Comparison of ENCODE assay signal across 1 fruit fly cellular context in genomic region chr3L:11398484-11399088, dm6.
TF ChIP-seq lines count a peak whose summit lies in the region.

No protein-coding gene starts in this region.

TF ChIP-seq in whole organism, embryonic, 481 proteins besides CTCF, POLR2A, EP300 and RAD21 (continued from another document and continues in another):
- peak in 1 of 2 experiments; percentile 26 for TF ChIP-seq dpn (GFP tag; optimal IDR thresholded peaks at IDR 0.05; lab: Kevin White, UChicago)
- TF ChIP-seq CG4617 (GFP tag; optimal IDR thresholded peaks at IDR 0.05; lab: Kevin White, UChicago; ENCODE audit: borderline replicate concordance) = no peak
- no peak for TF ChIP-seq dimm (GFP tag; IDR thresholded peaks at IDR 0.05; lab: Robert Waterston, UW)
- peak; percentile 40 for TF ChIP-seq org-1 (GFP tag; optimal IDR thresholded peaks at IDR 0.05; lab: Kevin White, UChicago)
- peak; percentile 57; the same call in 2 of the 3 replicates for TF ChIP-seq CG7357 (GFP tag; IDR thresholded peaks at IDR 0.05; lab: Robert Waterston, UW)
- no peak for TF ChIP-seq CG10959 (GFP tag; IDR thresholded peaks at IDR 0.05; lab: Robert Waterston, UW)
- TF ChIP-seq fd3F (GFP tag; optimal IDR thresholded peaks at IDR 0.05; lab: Kevin White, UChicago) = peak; percentile 33
- TF ChIP-seq CG14667 (GFP tag; IDR thresholded peaks at IDR 0.05; lab: Robert Waterston, UW) = 0 out of 2 replicates have a peak, but pooled peaks have one; percentile 19
- no peak for TF ChIP-seq CrebB (tag; optimal IDR thresholded peaks at IDR 0.05; lab: Kevin White, UChicago)
- TF ChIP-seq CG13287 (GFP tag; IDR thresholded peaks at IDR 0.05; lab: Robert Waterston, UW; ENCODE audit: partially characterized antibody) = no peak
- peak; percentile 5 for TF ChIP-seq CG6813 (GFP tag; optimal IDR thresholded peaks at IDR 0.05; lab: Kevin White, UChicago)
- no peak for TF ChIP-seq yki (optimal IDR thresholded peaks at IDR 0.05; lab: Kevin White, UChicago)
- peak; percentile 79 for TF ChIP-seq CG11504 (tag; optimal IDR thresholded peaks at IDR 0.05; lab: Kevin White, UChicago)
- peak; percentile 1 for TF ChIP-seq tap (tag; optimal IDR thresholded peaks at IDR 0.05; lab: Kevin White, UChicago)
- no peak for TF ChIP-seq CG9932 (GFP tag; IDR thresholded peaks at IDR 0.05; lab: Robert Waterston, UW)
- TF ChIP-seq stwl (tag; optimal IDR thresholded peaks at IDR 0.05; lab: Kevin White, UChicago) = no peak
- TF ChIP-seq CG4730 (GFP tag; IDR thresholded peaks at IDR 0.05; lab: Robert Waterston, UW) = 0 out of 2 replicates have a peak, but pooled peaks have one; percentile 17
- no peak for TF ChIP-seq CG9215 (GFP tag; IDR thresholded peaks at IDR 0.05; lab: Robert Waterston, UW)
- no peak for TF ChIP-seq B-H1 (GFP tag; IDR thresholded peaks at IDR 0.05; lab: Robert Waterston, UW)
- TF ChIP-seq ems (GFP tag; optimal IDR thresholded peaks at IDR 0.05; lab: Kevin White, UChicago) = no peak
- TF ChIP-seq CG4820 (GFP tag; optimal IDR thresholded peaks at IDR 0.05; lab: Kevin White, UChicago) = peak; percentile 34
- no peak for TF ChIP-seq exex (tag; optimal IDR thresholded peaks at IDR 0.05; lab: Kevin White, UChicago)
- TF ChIP-seq ci (GFP tag; IDR thresholded peaks at IDR 0.05; lab: Robert Waterston, UW) = 0 out of 3 replicates have a peak, but pooled peaks have one; percentile 53
- peak; percentile 69 for TF ChIP-seq Blimp-1 (GFP tag; optimal IDR thresholded peaks at IDR 0.05; lab: Kevin White, UChicago)
- TF ChIP-seq Elba2 (GFP tag; optimal IDR thresholded peaks at IDR 0.05; lab: Kevin White, UChicago) = no peak
- TF ChIP-seq nom (GFP tag; optimal IDR thresholded peaks at IDR 0.05; lab: Kevin White, UChicago) = no peak
- TF ChIP-seq CG18599 (GFP tag; optimal IDR thresholded peaks at IDR 0.05; lab: Kevin White, UChicago) = peak; percentile 62
- TF ChIP-seq Doc3 (GFP tag; IDR thresholded peaks at IDR 0.05; lab: Robert Waterston, UW; ENCODE audit: partially characterized antibody) = no peak
- no peak for TF ChIP-seq Adf1 (GFP tag; IDR thresholded peaks at IDR 0.05; lab: Robert Waterston, UW)
- no peak for TF ChIP-seq ac (GFP tag; optimal IDR thresholded peaks at IDR 0.05; lab: Kevin White, UChicago)
- peak; percentile 50 for TF ChIP-seq sens (GFP tag; lab: Kevin White, UChicago)
- no peak for TF ChIP-seq CG7745 (tag; optimal IDR thresholded peaks at IDR 0.05; lab: Kevin White, UChicago)
- no peak for TF ChIP-seq Kr (GFP tag; optimal IDR thresholded peaks at IDR 0.05; lab: Kevin White, UChicago)
- TF ChIP-seq CG18764 (GFP tag; optimal IDR thresholded peaks at IDR 0.05; lab: Kevin White, UChicago) = peak; percentile 9
- peak; percentile 47 for TF ChIP-seq scrt (GFP tag; optimal IDR thresholded peaks at IDR 0.05; lab: Kevin White, UChicago)
- no peak for TF ChIP-seq pnt (GFP tag; optimal IDR thresholded peaks at IDR 0.05; lab: Kevin White, UChicago)
- TF ChIP-seq Oli (tag; optimal IDR thresholded peaks at IDR 0.05; lab: Kevin White, UChicago) = peak; percentile 46
- no peak for TF ChIP-seq Awh (GFP tag; IDR thresholded peaks at IDR 0.05; lab: Robert Waterston, UW)
- TF ChIP-seq lmd (GFP tag; IDR thresholded peaks at IDR 0.05; lab: Robert Waterston, UW) = peak; percentile 50; the same call in 1 of the 2 replicates
- TF ChIP-seq CG1647 (GFP tag; optimal IDR thresholded peaks at IDR 0.05; lab: Kevin White, UChicago) = no peak
- TF ChIP-seq fd96Cb (tag; optimal IDR thresholded peaks at IDR 0.05; lab: Kevin White, UChicago) = peak; percentile 67
- TF ChIP-seq CG7987 (GFP tag; optimal IDR thresholded peaks at IDR 0.05; lab: Kevin White, UChicago) = no peak
- no peak for TF ChIP-seq CG3726 (GFP tag; IDR thresholded peaks at IDR 0.05; lab: Robert Waterston, UW)
- TF ChIP-seq twi (tag; optimal IDR thresholded peaks at IDR 0.05; lab: Kevin White, UChicago) = no peak
- TF ChIP-seq Antp (GFP tag; optimal IDR thresholded peaks at IDR 0.05; lab: Kevin White, UChicago) = no peak
- no peak for TF ChIP-seq HLHmδ (GFP tag; optimal IDR thresholded peaks at IDR 0.05; lab: Kevin White, UChicago)
- TF ChIP-seq HLH3B (GFP tag; IDR thresholded peaks at IDR 0.05; lab: Robert Waterston, UW) = no peak
- no peak for TF ChIP-seq CG34224 (GFP tag; IDR thresholded peaks at IDR 0.05; lab: Robert Waterston, UW; ENCODE audit: partially characterized antibody)
- TF ChIP-seq CG11085 (GFP tag; IDR thresholded peaks at IDR 0.05; lab: Robert Waterston, UW) = no peak
- TF ChIP-seq CG15269 (tag; optimal IDR thresholded peaks at IDR 0.05; lab: Kevin White, UChicago) = peak; percentile 64
- no peak for TF ChIP-seq otp (GFP tag; IDR thresholded peaks at IDR 0.05; lab: Robert Waterston, UW)
- no peak for TF ChIP-seq CG1832 (GFP tag; optimal IDR thresholded peaks at IDR 0.05; lab: Kevin White, UChicago)
- no peak for TF ChIP-seq pho (GFP tag; optimal IDR thresholded peaks at IDR 0.05; lab: Kevin White, UChicago)
- peak; percentile 50 for TF ChIP-seq Asciz (GFP tag; optimal IDR thresholded peaks at IDR 0.05; lab: Kevin White, UChicago)
- TF ChIP-seq fu2 (GFP tag; optimal IDR thresholded peaks at IDR 0.05; lab: Kevin White, UChicago) = no peak
- TF ChIP-seq CG7963 (GFP tag; IDR thresholded peaks at IDR 0.05; lab: Robert Waterston, UW; ENCODE audit: partially characterized antibody) = no peak
- TF ChIP-seq CkIIα-i1 (GFP tag; IDR thresholded peaks at IDR 0.05; lab: Robert Waterston, UW) = no peak
- TF ChIP-seq NFAT (GFP tag; IDR thresholded peaks at IDR 0.05; lab: Robert Waterston, UW) = no peak
- TF ChIP-seq Hsf (GFP tag; optimal IDR thresholded peaks at IDR 0.05; lab: Kevin White, UChicago) = no peak
- TF ChIP-seq Nf-YA (GFP tag; IDR thresholded peaks at IDR 0.05; lab: Robert Waterston, UW) = no peak
- TF ChIP-seq vfl (GFP tag; optimal IDR thresholded peaks at IDR 0.05; lab: Kevin White, UChicago) = no peak
- TF ChIP-seq CG11093 (GFP tag; IDR thresholded peaks at IDR 0.05; lab: Robert Waterston, UW) = no peak
- TF ChIP-seq CG1603 (tag; optimal IDR thresholded peaks at IDR 0.05; lab: Kevin White, UChicago) = no peak
- TF ChIP-seq Med (GFP tag; lab: Kevin White, UChicago) = peak; percentile 53
- no peak for TF ChIP-seq CG11723 (GFP tag; optimal IDR thresholded peaks at IDR 0.05; lab: Kevin White, UChicago)
- no peak for TF ChIP-seq CG3065 (GFP tag; optimal IDR thresholded peaks at IDR 0.05; lab: Kevin White, UChicago)
- no peak for TF ChIP-seq pros (GFP tag; optimal IDR thresholded peaks at IDR 0.05; lab: Kevin White, UChicago)
- TF ChIP-seq CG6854 (GFP tag; optimal IDR thresholded peaks at IDR 0.05; lab: Kevin White, UChicago) = peak; percentile 1
- TF ChIP-seq CG4707 (GFP tag; optimal IDR thresholded peaks at IDR 0.05; lab: Kevin White, UChicago) = no peak
- no peak for TF ChIP-seq en (GFP tag; optimal IDR thresholded peaks at IDR 0.05; lab: Kevin White, UChicago)
- peak; percentile 43 for TF ChIP-seq CG10209 (GFP tag; optimal IDR thresholded peaks at IDR 0.05; lab: Kevin White, UChicago)
- no peak for TF ChIP-seq E2f2 (GFP tag; IDR thresholded peaks at IDR 0.05; lab: Robert Waterston, UW)
- no peak for TF ChIP-seq MTF-1 (GFP tag; optimal IDR thresholded peaks at IDR 0.05; lab: Kevin White, UChicago; ENCODE audit: borderline replicate concordance)
- TF ChIP-seq CG7556 (GFP tag; optimal IDR thresholded peaks at IDR 0.05; lab: Kevin White, UChicago) = peak; percentile 83
- TF ChIP-seq Xrp1 (GFP tag; IDR thresholded peaks at IDR 0.05; lab: Robert Waterston, UW) = peak; percentile 74
- TF ChIP-seq schlank (tag; optimal IDR thresholded peaks at IDR 0.05; lab: Kevin White, UChicago) = no peak
- TF ChIP-seq pzg (GFP tag; optimal IDR thresholded peaks at IDR 0.05; lab: Kevin White, UChicago) = no peak
- TF ChIP-seq YL-1 (GFP tag; optimal IDR thresholded peaks at IDR 0.05; lab: Kevin White, UChicago) = no peak
- TF ChIP-seq Optix (GFP tag; IDR thresholded peaks at IDR 0.05; lab: Robert Waterston, UW) = no peak
- no peak for TF ChIP-seq zen2 (GFP tag; IDR thresholded peaks at IDR 0.05; lab: Robert Waterston, UW; ENCODE audit: partially characterized antibody)
- no peak for TF ChIP-seq CG17568 (GFP tag; optimal IDR thresholded peaks at IDR 0.05; lab: Kevin White, UChicago)
- TF ChIP-seq crp (GFP tag; optimal IDR thresholded peaks at IDR 0.05; lab: Kevin White, UChicago) = no peak
- no peak for TF ChIP-seq CG4854 (GFP tag; optimal IDR thresholded peaks at IDR 0.05; lab: Kevin White, UChicago)
- no peak for TF ChIP-seq BtbVII (GFP tag; optimal IDR thresholded peaks at IDR 0.05; lab: Kevin White, UChicago)
- TF ChIP-seq luna (GFP tag; optimal IDR thresholded peaks at IDR 0.05; lab: Kevin White, UChicago) = no peak
- TF ChIP-seq zen (tag; optimal IDR thresholded peaks at IDR 0.05; lab: Kevin White, UChicago) = no peak
- TF ChIP-seq Max (GFP tag; optimal IDR thresholded peaks at IDR 0.05; lab: Kevin White, UChicago) = no peak
- no peak for TF ChIP-seq CG13894 (tag; optimal IDR thresholded peaks at IDR 0.05; lab: Kevin White, UChicago)
- TF ChIP-seq HLH4C (GFP tag; IDR thresholded peaks at IDR 0.05; lab: Robert Waterston, UW; ENCODE audit: partially characterized antibody) = no peak
- TF ChIP-seq stc (GFP tag; IDR thresholded peaks at IDR 0.05; lab: Robert Waterston, UW) = 0 out of 2 replicates have a peak, but pooled peaks have one; percentile 46
- peak; percentile 52 for TF ChIP-seq ttk (GFP tag; IDR thresholded peaks at IDR 0.05; lab: Robert Waterston, UW)
- no peak for TF ChIP-seq HmgD (GFP tag; optimal IDR thresholded peaks at IDR 0.05; lab: Kevin White, UChicago)
- TF ChIP-seq psq (GFP tag; optimal IDR thresholded peaks at IDR 0.05; lab: Kevin White, UChicago) = no peak
- no peak for TF ChIP-seq inv (GFP tag; IDR thresholded peaks at IDR 0.05; lab: Robert Waterston, UW; ENCODE audit: partially characterized antibody)
- no peak for TF ChIP-seq MESR4 (GFP tag; optimal IDR thresholded peaks at IDR 0.05; lab: Kevin White, UChicago)
- peak; percentile 73 for TF ChIP-seq CG30403 (GFP tag; optimal IDR thresholded peaks at IDR 0.05; lab: Kevin White, UChicago)
- TF ChIP-seq Ets65A (GFP tag; lab: Kevin White, UChicago) = peak; percentile 82
- TF ChIP-seq CG14710 (tag; optimal IDR thresholded peaks at IDR 0.05; lab: Kevin White, UChicago) = peak; percentile 66
- TF ChIP-seq peb (GFP tag; IDR thresholded peaks at IDR 0.05; lab: Robert Waterston, UW) = no peak
- no peak for TF ChIP-seq Neu2 (GFP tag; optimal IDR thresholded peaks at IDR 0.05; lab: Kevin White, UChicago; ENCODE audit: borderline replicate concordance)
- TF ChIP-seq Usf (GFP tag; optimal IDR thresholded peaks at IDR 0.05; lab: Kevin White, UChicago) = no peak
- TF ChIP-seq Hr78 (GFP tag; optimal IDR thresholded peaks at IDR 0.05; lab: Kevin White, UChicago) = peak in 1 of 2 experiments; percentile 21
- TF ChIP-seq CG16815 (GFP tag; optimal IDR thresholded peaks at IDR 0.05; lab: Kevin White, UChicago) = no peak
- TF ChIP-seq CG8290 (GFP tag; optimal IDR thresholded peaks at IDR 0.05; lab: Kevin White, UChicago) = no peak
- TF ChIP-seq CG8290 (tag; optimal IDR thresholded peaks at IDR 0.05; lab: Kevin White, UChicago) = peak in 1 of 2 experiments; percentile 31
- TF ChIP-seq sr (GFP tag; IDR thresholded peaks at IDR 0.05; lab: Robert Waterston, UW) = no peak
- no peak for TF ChIP-seq Atf-2 (GFP tag; optimal IDR thresholded peaks at IDR 0.05; lab: Kevin White, UChicago)
- TF ChIP-seq Ssrp (tag; optimal IDR thresholded peaks at IDR 0.05; lab: Kevin White, UChicago) = peak; percentile 61
- TF ChIP-seq CG6791 (GFP tag; IDR thresholded peaks at IDR 0.05; lab: Robert Waterston, UW; ENCODE audit: partially characterized antibody) = no peak
- peak; percentile 60 for TF ChIP-seq vvl (GFP tag; IDR thresholded peaks at IDR 0.05; lab: Robert Waterston, UW)
- TF ChIP-seq CG4404 (GFP tag; IDR thresholded peaks at IDR 0.05; lab: Robert Waterston, UW) = 0 out of 2 replicates have a peak, but pooled peaks have one; percentile 20
- no peak for TF ChIP-seq sob (GFP tag; IDR thresholded peaks at IDR 0.05; lab: Robert Waterston, UW)
- TF ChIP-seq amos (GFP tag; IDR thresholded peaks at IDR 0.05; lab: Robert Waterston, UW; ENCODE audit: partially characterized antibody) = no peak
- TF ChIP-seq ham (GFP tag; IDR thresholded peaks at IDR 0.05; lab: Robert Waterston, UW) = no peak
- TF ChIP-seq chn (GFP tag; optimal IDR thresholded peaks at IDR 0.05; lab: Kevin White, UChicago) = no peak
- no peak for TF ChIP-seq mirr (GFP tag; optimal IDR thresholded peaks at IDR 0.05; lab: Kevin White, UChicago)
- no peak for TF ChIP-seq CG3163 (GFP tag; optimal IDR thresholded peaks at IDR 0.05; lab: Kevin White, UChicago)
- no peak for TF ChIP-seq Sin3A (optimal IDR thresholded peaks at IDR 0.05; lab: Kevin White, UChicago)
- TF ChIP-seq C15 (GFP tag; IDR thresholded peaks at IDR 0.05; lab: Robert Waterston, UW) = no peak
- no peak for TF ChIP-seq Ets97D (GFP tag; optimal IDR thresholded peaks at IDR 0.05; lab: Kevin White, UChicago)
- TF ChIP-seq pan (optimal IDR thresholded peaks at IDR 0.05; lab: Kevin White, UChicago) = no peak
- TF ChIP-seq pan (GFP tag; optimal IDR thresholded peaks at IDR 0.05 in 1 of 2, IDR thresholded peaks at IDR 0.05 in 1 of 2) = peak in 1 of 2 experiments; percentile 33
- TF ChIP-seq PHDP (tag; optimal IDR thresholded peaks at IDR 0.05; lab: Kevin White, UChicago) = peak; percentile 56
- TF ChIP-seq run (tag; optimal IDR thresholded peaks at IDR 0.05; lab: Kevin White, UChicago) = peak; percentile 6
- TF ChIP-seq lilli (GFP tag; optimal IDR thresholded peaks at IDR 0.05; lab: Kevin White, UChicago) = no peak
- TF ChIP-seq Trl (optimal IDR thresholded peaks at IDR 0.05; lab: Kevin White, UChicago) = no peak
- no peak for TF ChIP-seq Trl (GFP tag; optimal IDR thresholded peaks at IDR 0.05; lab: Kevin White, UChicago)
- no peak for TF ChIP-seq Aef1 (GFP tag; IDR thresholded peaks at IDR 0.05; lab: Robert Waterston, UW)
- TF ChIP-seq corto (GFP tag; optimal IDR thresholded peaks at IDR 0.05; lab: Kevin White, UChicago) = no peak
- no peak for TF ChIP-seq BEAF-32 (GFP tag; optimal IDR thresholded peaks at IDR 0.05; lab: Kevin White, UChicago)
- 0 out of 2 replicates have a peak, but pooled peaks have one; percentile 15 for TF ChIP-seq sim (GFP tag; IDR thresholded peaks at IDR 0.05; lab: Robert Waterston, UW)
- TF ChIP-seq Scr (GFP tag; IDR thresholded peaks at IDR 0.05; lab: Robert Waterston, UW; ENCODE audit: partially characterized antibody) = no peak
- peak; percentile 44 for TF ChIP-seq nerfin-1 (tag; optimal IDR thresholded peaks at IDR 0.05; lab: Kevin White, UChicago)
- 0 out of 2 replicates have a peak, but pooled peaks have one; percentile 16 for TF ChIP-seq al (GFP tag; IDR thresholded peaks at IDR 0.05; lab: Robert Waterston, UW)
- TF ChIP-seq CG9797 (GFP tag; optimal IDR thresholded peaks at IDR 0.05; lab: Kevin White, UChicago) = no peak
